Fruit fly (Drosophila melanogaster) whole organism, adult: ENCODE measurements around the gene CG8065.

Source experiments
- CG11617 ChIP-seq: fragments of 200-800 bp; sonication (Bioruptor generic); optimal IDR thresholded peaks from 2 replicates; lab custom pipeline; 2017; ENCODE audit warnings: mild to moderate bottlenecking, missing biosample characterization, missing genetic modification reagents, missing genetic modification characterization
- CG12768 ChIP-seq: fragments of 200-800 bp; sonication (Bioruptor generic); optimal IDR thresholded peaks from 2 replicates; lab custom pipeline; 2017; ENCODE audit warnings: missing biosample characterization, missing genetic modification characterization, mild to moderate bottlenecking, moderate library complexity, missing genetic modification reagents
- CG14711 ChIP-seq: fragments of 200-800 bp; sonication (Bioruptor generic); optimal IDR thresholded peaks from 2 replicates; lab custom pipeline; 2018; ENCODE audit warnings: missing biosample characterization, mild to moderate bottlenecking, missing genetic modification characterization, moderate library complexity
- CG1620 ChIP-seq: fragments of 200-800 bp; sonication (Bioruptor generic); optimal IDR thresholded peaks from 2 replicates; lab custom pipeline; 2016; ENCODE audit warnings: missing biosample characterization, missing genetic modification characterization
- CG33017 ChIP-seq: fragments of 200-800 bp; sonication (Bioruptor generic); optimal IDR thresholded peaks from 2 replicates; lab custom pipeline; 2018; ENCODE audit warnings: missing biosample characterization, mild to moderate bottlenecking, missing genetic modification characterization, moderate library complexity
- CG5204 ChIP-seq: fragments of 200-800 bp; sonication (Bioruptor generic); optimal IDR thresholded peaks from 2 replicates; lab custom pipeline; 2016; ENCODE audit warnings: missing biosample characterization, missing genetic modification characterization
- CG7045 ChIP-seq: fragments of 200-800 bp; sonication (Bioruptor generic); optimal IDR thresholded peaks from 2 replicates; lab custom pipeline; 2017; ENCODE audit warnings: missing biosample characterization, mild to moderate bottlenecking, missing genetic modification characterization
- CG7101 ChIP-seq: fragments of 200-800 bp; sonication (Bioruptor generic); optimal IDR thresholded peaks from 2 replicates; lab custom pipeline; 2018; ENCODE audit warnings: missing biosample characterization, mild to moderate bottlenecking, missing genetic modification characterization, moderate library complexity
- Clk ChIP-seq: fragments of 200-800 bp; sonication (Bioruptor generic); optimal IDR thresholded peaks from 2 replicates; lab custom pipeline; 2017; ENCODE audit warnings: missing biosample characterization, missing genetic modification characterization
- Crg-1 ChIP-seq: fragments of 200-800 bp; sonication (Bioruptor generic); optimal IDR thresholded peaks from 2 replicates; lab custom pipeline; 2016; ENCODE audit warnings: missing biosample characterization, missing genetic modification characterization
- Hr96 ChIP-seq: fragments of 200-800 bp; sonication (Bioruptor generic); optimal IDR thresholded peaks from 2 replicates; lab custom pipeline; 2016; ENCODE audit warnings: missing biosample characterization, missing genetic modification characterization
- Mnt ChIP-seq: fragments of 200-800 bp; sonication (Bioruptor generic); optimal IDR thresholded peaks from 2 replicates; lab custom pipeline; 2016; ENCODE audit warnings: missing biosample characterization, mild to moderate bottlenecking, missing genetic modification characterization
- bab1 ChIP-seq: fragments of 200-800 bp; sonication (Bioruptor generic); optimal IDR thresholded peaks from 3 replicates; lab custom pipeline; 2019; ENCODE audit warnings: missing biosample characterization, mild to moderate bottlenecking, missing genetic modification characterization, moderate library complexity
- cic ChIP-seq: fragments of 200-800 bp; sonication (Bioruptor generic); optimal IDR thresholded peaks from 2 replicates; lab custom pipeline; 2017; ENCODE audit warnings: missing biosample characterization, mild to moderate bottlenecking, missing genetic modification characterization, moderate library complexity
- cnc ChIP-seq, 2 experiments: fragments of >200 bp; optimal IDR thresholded peaks; 2 replicates each; lab custom pipeline; 2017
- kay ChIP-seq: fragments of 200-800 bp; sonication (Bioruptor generic); peaks from one replicate; lab custom pipeline; 2016; ENCODE audit warnings: missing biosample characterization, missing genetic modification characterization, borderline replicate concordance
- ovo ChIP-seq: fragments of 200-800 bp; sonication (Bioruptor generic); optimal IDR thresholded peaks from 2 replicates; lab custom pipeline; 2016; ENCODE audit warnings: missing biosample characterization, missing genetic modification characterization
- pad ChIP-seq: fragments of 200-800 bp; sonication (Bioruptor generic); optimal IDR thresholded peaks from 3 replicates; lab custom pipeline; 2017; ENCODE audit warnings: missing biosample characterization, missing genetic modification characterization, mild to moderate bottlenecking, moderate library complexity, missing genetic modification reagents
- tj ChIP-seq: fragments of 200-800 bp; sonication (Bioruptor generic); optimal IDR thresholded peaks from 3 replicates; lab custom pipeline; 2017; ENCODE audit warnings: missing biosample characterization, mild to moderate bottlenecking, missing genetic modification characterization, moderate library complexity
- toe ChIP-seq: fragments of 200-800 bp; sonication (Bioruptor generic); optimal IDR thresholded peaks from 2 replicates; lab custom pipeline; 2016; ENCODE audit warnings: missing biosample characterization, missing genetic modification characterization

CG8065 gene

DNA sequence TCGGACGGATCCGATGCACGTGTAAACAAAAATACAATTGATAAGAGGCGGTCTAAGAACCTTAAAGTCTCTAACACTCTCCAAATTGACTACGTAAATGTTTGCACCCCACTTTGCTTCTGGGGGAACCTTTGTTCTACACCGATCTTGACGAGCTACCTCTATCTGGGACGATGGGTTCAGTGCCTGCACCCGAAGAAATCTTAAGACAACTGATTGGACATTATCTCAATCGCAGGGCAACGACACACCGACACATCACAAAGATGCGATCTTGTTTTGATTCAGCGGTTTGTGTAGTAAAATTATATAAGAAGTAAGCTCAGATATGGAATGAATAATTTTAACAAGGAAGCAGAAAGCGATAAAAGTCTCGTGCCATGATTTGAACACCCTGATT, 7.9 kb downstream of the CG8065 start:
- TF ChIP-seq CG12768 (GFP tag; lab: Kevin White, UChicago) (no peak), tj (GFP tag; lab: Kevin White, UChicago) (no peak), bab1 (GFP tag; lab: Kevin White, UChicago) (no peak), CG33017 (tag; lab: Kevin White, UChicago) (no peak)

- TF ChIP-seq pad (GFP tag; lab: Kevin White, UChicago) = no peak
- TF ChIP-seq CG7101 (tag; lab: Kevin White, UChicago) = no peak
- TF ChIP-seq CG5204 = no peak
- TF ChIP-seq Clk (GFP tag; lab: Kevin White, UChicago) = no peak
Observed at dm6 chr3L:10224470-10225213, 9.2 kb downstream of the CG8065 start.

DNA sequence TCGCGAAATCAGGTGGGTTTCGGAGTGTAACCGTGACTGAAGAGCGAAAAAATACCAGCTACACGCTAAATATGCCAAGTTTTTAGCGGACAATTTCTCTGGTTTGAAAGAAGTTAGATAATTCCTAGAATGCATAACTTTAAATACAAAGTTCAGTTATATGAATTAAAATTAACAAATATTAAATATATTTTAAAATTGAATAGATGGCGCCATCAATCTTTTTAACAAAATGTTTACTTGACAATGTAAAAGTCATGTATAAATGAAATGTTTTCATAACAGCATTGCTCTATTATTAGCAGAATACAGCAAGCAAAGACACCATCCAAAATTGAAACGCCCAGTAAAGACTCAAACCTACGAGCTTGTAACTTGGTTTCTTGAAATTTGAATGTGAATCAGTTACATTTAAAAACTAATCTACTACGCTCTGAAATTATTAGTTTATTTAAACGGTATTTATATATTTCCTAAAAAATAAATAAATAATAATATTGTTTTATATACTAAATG, 9.8 kb downstream of the CG8065 start, which contains the start of gene scramb1:
TSS of gene scramb1 (minus strand) at position 27 of the 516 bp plus-strand sequence.
- TF ChIP-seq CG14711 (tag; lab: Kevin White, UChicago) = no peak
- no peak for TF ChIP-seq CG1620
- TF ChIP-seq ovo (GFP tag; lab: Kevin White, UChicago) = no peak
- TF ChIP-seq Hr96 (GFP tag; lab: Kevin White, UChicago) = no peak
- no peak for TF ChIP-seq CG11617 (GFP tag; lab: Kevin White, UChicago)
- no peak for TF ChIP-seq CG5204
- TF ChIP-seq Crg-1 (GFP tag; lab: Kevin White, UChicago) = no peak
- TF ChIP-seq kay (GFP tag; lab: Kevin White, UChicago) = no peak
- no peak for TF ChIP-seq toe (GFP tag; lab: Kevin White, UChicago)
- TF ChIP-seq CG12768 (GFP tag; lab: Kevin White, UChicago) = no peak
- TF ChIP-seq cic (GFP tag; lab: Kevin White, UChicago) = no peak
- no peak for TF ChIP-seq CG7101 (tag; lab: Kevin White, UChicago)

DNA sequence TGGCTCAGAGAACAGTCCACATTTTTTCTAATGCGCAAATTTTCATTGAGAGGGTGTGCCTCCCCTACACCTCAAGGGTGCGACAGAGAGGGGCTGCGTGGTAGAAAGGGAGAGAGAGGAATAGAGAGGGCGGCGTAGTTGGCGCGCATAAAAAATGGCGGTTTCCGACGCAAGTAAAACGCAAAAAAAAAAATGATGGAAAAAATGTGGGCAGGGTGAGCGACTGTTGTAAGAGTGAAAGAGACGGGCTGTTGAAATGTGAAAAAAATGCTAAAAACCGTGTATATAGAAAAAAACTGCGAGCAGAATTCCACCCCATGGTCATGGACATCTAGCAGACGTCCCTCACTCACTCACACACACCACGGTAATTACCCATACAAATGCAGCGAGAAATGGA, 10.6 kb downstream of the CG8065 start:
- TF ChIP-seq cic (GFP tag; lab: Kevin White, UChicago) (no peak), CG7101 (tag; lab: Kevin White, UChicago) (no peak), Clk (GFP tag; lab: Kevin White, UChicago) (no peak), Mnt (GFP tag; lab: Kevin White, UChicago) (no peak), Hr96 (GFP tag; lab: Kevin White, UChicago) (no peak), ovo (GFP tag; lab: Kevin White, UChicago) (no peak), CG5204 (no peak), tj (GFP tag; lab: Kevin White, UChicago) (no peak), CG1620 (no peak), CG33017 (tag; lab: Kevin White, UChicago) (no peak)

DNA sequence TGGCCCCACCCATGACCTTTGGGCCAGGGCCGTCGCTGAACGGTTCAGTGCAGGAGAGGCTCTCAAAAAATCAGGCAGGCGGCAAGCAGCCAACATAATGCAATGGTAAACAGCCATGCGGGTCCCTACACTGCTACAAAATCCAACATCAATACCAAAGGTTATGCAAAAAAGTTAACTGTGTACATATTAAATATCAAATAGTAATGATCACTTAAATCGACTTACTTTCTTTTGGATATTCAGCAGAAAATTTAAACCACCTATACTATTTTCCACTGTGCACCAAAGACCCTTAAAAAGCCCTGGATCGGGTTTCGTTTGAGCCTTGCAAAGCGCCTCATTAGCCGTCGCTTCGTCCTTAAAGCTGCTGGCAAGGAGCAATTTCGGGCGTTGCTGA, 11.6 kb downstream of the CG8065 start:
- TF ChIP-seq CG14711 (tag; lab: Kevin White, UChicago) (no peak), CG12768 (GFP tag; lab: Kevin White, UChicago) (no peak), toe (GFP tag; lab: Kevin White, UChicago) (no peak), ovo (GFP tag; lab: Kevin White, UChicago) (no peak), CG11617 (GFP tag; lab: Kevin White, UChicago) (no peak), pad (GFP tag; lab: Kevin White, UChicago) (no peak), Crg-1 (GFP tag; lab: Kevin White, UChicago) (no peak), cic (GFP tag; lab: Kevin White, UChicago) (no peak), CG33017 (tag; lab: Kevin White, UChicago) (no peak), CG7101 (tag; lab: Kevin White, UChicago) (no peak), CG5204 (no peak), bab1 (GFP tag; lab: Kevin White, UChicago) (no peak), tj (GFP tag; lab: Kevin White, UChicago) (no peak), kay (GFP tag; lab: Kevin White, UChicago) (no peak), Hr96 (GFP tag; lab: Kevin White, UChicago) (no peak), Mnt (GFP tag; lab: Kevin White, UChicago) (no peak), CG1620 (no peak), Clk (GFP tag; lab: Kevin White, UChicago) (no peak), CG7045 (GFP tag; lab: Kevin White, UChicago) (no peak)

DNA sequence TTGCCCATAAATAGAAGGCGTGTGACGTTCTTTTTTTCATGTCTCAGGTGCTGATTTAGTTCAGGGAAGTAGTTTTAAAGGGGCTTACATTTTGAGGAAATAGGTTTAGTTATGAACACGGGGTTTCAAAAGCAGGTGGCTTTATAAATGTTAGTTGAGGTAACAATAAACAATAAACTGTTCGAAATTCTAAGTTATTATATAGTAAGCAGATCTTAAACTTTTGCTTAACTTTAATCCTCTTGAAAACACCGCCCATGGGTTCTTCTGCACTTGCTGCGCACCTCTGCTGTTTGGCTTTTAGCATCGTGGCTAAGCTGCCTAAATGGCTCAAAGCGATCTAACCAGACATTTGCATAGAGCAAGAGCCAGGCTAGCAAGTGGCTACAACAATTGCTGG, 15.1 kb downstream of the CG8065 start:
- TF ChIP-seq cic (GFP tag; lab: Kevin White, UChicago) (no peak), cnc (optimal IDR thresholded peaks at IDR 0.05; lab: Kevin White, UChicago) (no peak), CG11617 (GFP tag; lab: Kevin White, UChicago) (no peak), CG1620 (no peak), CG12768 (GFP tag; lab: Kevin White, UChicago) (no peak)

dm6 chr3L:10233025-10233424, 17.6 kb downstream of the CG8065 start:
- TF ChIP-seq CG1620 = no peak
- TF ChIP-seq CG33017 (tag; lab: Kevin White, UChicago) = no peak
- no peak for TF ChIP-seq CG12768 (GFP tag; lab: Kevin White, UChicago)
- no peak for TF ChIP-seq Mnt (GFP tag; lab: Kevin White, UChicago)
- TF ChIP-seq pad (GFP tag; lab: Kevin White, UChicago) = no peak
- TF ChIP-seq Crg-1 (GFP tag; lab: Kevin White, UChicago) = no peak
- no peak for TF ChIP-seq Hr96 (GFP tag; lab: Kevin White, UChicago)
- no peak for TF ChIP-seq toe (GFP tag; lab: Kevin White, UChicago)
- no peak for TF ChIP-seq cic (GFP tag; lab: Kevin White, UChicago)
- TF ChIP-seq Clk (GFP tag; lab: Kevin White, UChicago) = no peak
- no peak for TF ChIP-seq CG5204
- TF ChIP-seq CG14711 (tag; lab: Kevin White, UChicago) = no peak
